Fruit fly (Drosophila melanogaster): ENCODE results near the gene TBC1d7.

The TBC1d7 gene

dm6 chr3R:24203426-24203825 is 41.9 kb downstream of the TBC1d7 start (continued):
- peak; percentile 67 for TF ChIP-seq fd59A (GFP tag; optimal IDR thresholded peaks at IDR 0.05)
- peak; percentile 89 for TF ChIP-seq Sox14 (GFP tag; optimal IDR thresholded peaks at IDR 0.05)
- TF ChIP-seq CG11762 (GFP tag; optimal IDR thresholded peaks at IDR 0.05; ENCODE audit: insufficient read depth): peak; percentile 85
- peak; percentile 85 for TF ChIP-seq net (GFP tag; optimal IDR thresholded peaks at IDR 0.05)
- TF ChIP-seq Lpt (GFP tag; optimal IDR thresholded peaks at IDR 0.05): peak; percentile 88
- TF ChIP-seq CG32006 (GFP tag; optimal IDR thresholded peaks at IDR 0.05): peak; percentile 90
- peak; percentile 82 to 86 for TF ChIP-seq ss (GFP tag; optimal IDR thresholded peaks at IDR 0.05)
- TF ChIP-seq svp (GFP tag): peak; percentile 94
- TF ChIP-seq topi (GFP tag; optimal IDR thresholded peaks at IDR 0.05): peak; percentile 89
- peak; percentile 81 for TF ChIP-seq CG31627 (GFP tag; optimal IDR thresholded peaks at IDR 0.05)
- peak; percentile 81 for TF ChIP-seq Smox (GFP tag; optimal IDR thresholded peaks at IDR 0.05)
- TF ChIP-seq esn (GFP tag; optimal IDR thresholded peaks at IDR 0.05): peak; percentile 89
- TF ChIP-seq dsx (GFP tag; optimal IDR thresholded peaks at IDR 0.05; ENCODE audit: poor library complexity, severe bottlenecking): peak; percentile 72
- TF ChIP-seq CG11902 (GFP tag; optimal IDR thresholded peaks at IDR 0.05): peak; percentile 69
- TF ChIP-seq CG8119 (GFP tag; IDR thresholded peaks at IDR 0.05): peak; percentile 94
- TF ChIP-seq CG6792 (GFP tag; optimal IDR thresholded peaks at IDR 0.05): peak; percentile 84

DNA sequence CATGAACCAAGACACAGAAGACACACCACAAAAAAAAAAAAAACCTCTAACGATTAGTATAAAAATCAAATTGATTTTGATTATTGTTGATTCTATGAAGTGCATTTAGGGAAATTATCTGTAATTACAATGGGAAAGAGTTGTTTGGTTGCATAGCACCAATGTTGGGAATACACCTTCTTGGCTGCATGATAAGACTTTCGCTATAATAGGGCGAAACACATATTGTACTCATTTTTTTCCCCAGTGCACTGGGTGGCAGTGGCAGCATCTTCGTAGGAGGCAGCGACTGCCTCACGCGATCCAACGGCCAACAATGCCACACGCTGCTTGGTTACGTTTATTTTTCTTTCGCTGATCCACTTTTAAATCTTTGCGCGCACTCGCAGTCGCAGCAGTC is 42.5 kb downstream of the TBC1d7 start:
- TF ChIP-seq Hr4 (GFP tag; optimal IDR thresholded peaks at IDR 0.05) (peak; percentile 82), CG8632 (GFP tag; optimal IDR thresholded peaks at IDR 0.05) (no peak), acj6 (GFP tag; optimal IDR thresholded peaks at IDR 0.05) (peak; percentile 11), esn (GFP tag; optimal IDR thresholded peaks at IDR 0.05) (no peak), Met (GFP tag; optimal IDR thresholded peaks at IDR 0.05) (no peak), CG4318 (GFP tag; optimal IDR thresholded peaks at IDR 0.05) (peak; percentile 84), lz (GFP tag; optimal IDR thresholded peaks at IDR 0.05) (peak; percentile 5), CG15336 (GFP tag; IDR thresholded peaks at IDR 0.05) (peak; percentile 68), pdm3 (GFP tag; optimal IDR thresholded peaks at IDR 0.05) (peak; percentile 40), CG32006 (GFP tag; optimal IDR thresholded peaks at IDR 0.05) (peak; percentile 87), Sox14 (GFP tag; optimal IDR thresholded peaks at IDR 0.05) (peak; percentile 32), Gug (GFP tag; IDR thresholded peaks at IDR 0.05) (no peak), CG11762 (GFP tag; optimal IDR thresholded peaks at IDR 0.05; ENCODE audit: insufficient read depth) (no peak), dac (GFP tag; optimal IDR thresholded peaks at IDR 0.05) (peak; percentile 66), CG3919 (GFP tag; optimal IDR thresholded peaks at IDR 0.05) (peak; percentile 41), CG8119 (GFP tag; IDR thresholded peaks at IDR 0.05) (peak; percentile 56), CG11902 (GFP tag; optimal IDR thresholded peaks at IDR 0.05) (no peak), CG31627 (GFP tag; optimal IDR thresholded peaks at IDR 0.05) (peak; percentile 22), Blimp-1 (GFP tag; optimal IDR thresholded peaks at IDR 0.05) (no peak), Sox15 (GFP tag; optimal IDR thresholded peaks at IDR 0.05) (no peak), Eip75B (GFP tag; optimal IDR thresholded peaks at IDR 0.05) (peak; percentile 16), CG11294 (GFP tag; IDR thresholded peaks at IDR 0.05) (0 out of 2 replicates have a peak, but pooled peaks have one; percentile 30), CG6276 (GFP tag; optimal IDR thresholded peaks at IDR 0.05) (peak; percentile 49), spab (GFP tag; optimal IDR thresholded peaks at IDR 0.05) (no peak), fkh (GFP tag; optimal IDR thresholded peaks at IDR 0.05) (no peak), OdsH (GFP tag; optimal IDR thresholded peaks at IDR 0.05) (peak; percentile 45), Hr38 (GFP tag; optimal IDR thresholded peaks at IDR 0.05) (no peak), Lpt (GFP tag; optimal IDR thresholded peaks at IDR 0.05) (peak; percentile 28), net (GFP tag; optimal IDR thresholded peaks at IDR 0.05) (peak; percentile 10), Eip78C (GFP tag) (peak; percentile 78), Hr39 (GFP tag; optimal IDR thresholded peaks at IDR 0.05) (peak; percentile 19), CG6854 (GFP tag; optimal IDR thresholded peaks at IDR 0.05) (no peak), CG34406 (GFP tag; optimal IDR thresholded peaks at IDR 0.05) (peak; percentile 12), eg (GFP tag; IDR thresholded peaks at IDR 0.05) (peak; percentile 22; the same call in 1 of the 3 replicates), CG10631 (GFP tag; optimal IDR thresholded peaks at IDR 0.05) (peak; percentile 26), CG3032 (tag; optimal IDR thresholded peaks at IDR 0.05) (peak; percentile 8), cyc (GFP tag; optimal IDR thresholded peaks at IDR 0.05) (peak; percentile 16), Sox102F (GFP tag; optimal IDR thresholded peaks at IDR 0.05) (no peak), achi (GFP tag; optimal IDR thresholded peaks at IDR 0.05) (peak; percentile 34)
